Fruit fly (Drosophila melanogaster) S2 (cell line): Measurements from ENCODE around the gene Adgf-B.

Experiments
- CG8478 ChIP-seq: fragments of >200 bp; optimal IDR thresholded peaks from 2 replicates; lab custom pipeline; 2018
- CTCF ChIP-seq, 2 experiments: fragments of >200 bp; optimal IDR thresholded peaks; 2 replicates each; lab custom pipeline; 2018

dm6 chr3L:17759072-17759747, 8.8 kb upstream of the Adgf-B start, which contains the start of gene CG32181:
- TF ChIP-seq CG8478 (lab: Kevin White, UChicago) (no peak), CTCF (optimal IDR thresholded peaks at IDR 0.05; lab: Kevin White, UChicago) (no peak)
